Worm (Caenorhabditis elegans) whole organism, L4 larva: ENCODE data around the gene tsen-34.
A peak's percentile ranks its signal among the peaks of the same experiment; 100 is the strongest.

ENCODE experiments used
- Y48G9A.11 ChIP-seq: fragments of 200-800 bp; sonication (Bioruptor generic); IDR thresholded peaks from 2 replicates; pipeline ENCODE4 v1.3.6; 2022; ENCODE audit warnings: missing genetic modification reagents, missing genetic modification characterization, missing compliant biosample characterization
- ZK337.2 ChIP-seq: fragments of 200-800 bp; sonication (Bioruptor generic); IDR thresholded peaks from 2 replicates; pipeline ENCODE4 v1.3.6; 2022; ENCODE audit warnings: missing genetic modification reagents, missing genetic modification characterization, missing compliant biosample characterization
- aha-1 ChIP-seq: fragments of 150-350 bp; peaks from one replicate; lab custom pipeline; 2014; ENCODE audit warnings: missing biosample characterization, missing genetic modification characterization
- aly-2 ChIP-seq: sonication (generic microtip); optimal IDR thresholded peaks from 2 replicates; lab custom pipeline; 2018; ENCODE audit warnings: missing biosample characterization, missing genetic modification characterization
- ama-1 ChIP-seq: fragments of 150-350 bp; optimal IDR thresholded peaks from 2 replicates; lab custom pipeline; 2014; ENCODE audit warnings: inconsistent platforms, mixed read lengths
- arid-1 ChIP-seq: fragments of 200-800 bp; sonication (Bioruptor generic); conservative IDR thresholded peaks from 2 replicates; pipeline ENCODE4 v1.3.6; 2022; ENCODE audit warnings: missing genetic modification reagents, missing genetic modification characterization, missing compliant biosample characterization
- ceh-28 ChIP-seq: fragments of 150-350 bp; optimal IDR thresholded peaks from 2 replicates; lab custom pipeline; 2014; ENCODE audit warnings: missing biosample characterization, missing genetic modification reagents, missing genetic modification characterization
- dmd-6 ChIP-seq: fragments of 200-800 bp; sonication (Bioruptor generic); IDR thresholded peaks from 2 replicates; pipeline ENCODE4 v1.3.6; 2022; ENCODE audit warnings: missing genetic modification reagents, missing genetic modification characterization, missing compliant biosample characterization
- dpl-1 ChIP-seq: fragments of 150-350 bp; optimal IDR thresholded peaks from 2 replicates; lab custom pipeline; 2014; ENCODE audit warnings: missing biosample characterization, missing genetic modification reagents, missing genetic modification characterization
- egl-43 ChIP-seq: fragments of 200-800 bp; sonication (Bioruptor generic); IDR thresholded peaks from 2 replicates; pipeline ENCODE4 v1.3.6; 2022; ENCODE audit warnings: missing genetic modification reagents, missing genetic modification characterization, missing compliant biosample characterization
- fkh-10 ChIP-seq: fragments of 150-350 bp; optimal IDR thresholded peaks from 2 replicates; lab custom pipeline; 2014; ENCODE audit warnings: missing biosample characterization, missing genetic modification reagents, missing genetic modification characterization
- gei-8 ChIP-seq: fragments of 200-800 bp; sonication (Bioruptor generic); optimal IDR thresholded peaks from 2 replicates; lab custom pipeline; 2018; ENCODE audit warnings: mild to moderate bottlenecking, missing genetic modification characterization, missing compliant biosample characterization
- hif-1 ChIP-seq, 2 experiments: sonication (generic microtip); optimal IDR thresholded peaks; 2 replicates each; lab custom pipeline; 2016 to 2017; ENCODE audit warnings: missing compliant biosample characterization in 2 of 2, missing genetic modification characterization in 2 of 2, missing genetic modification reagents in 2 of 2, missing genotype in 2 of 2, mild to moderate bottlenecking in 1 of 2
- lim-7 ChIP-seq: fragments of 200-800 bp; sonication (Bioruptor generic); IDR thresholded peaks from 2 replicates; pipeline ENCODE4 v1.3.6; 2022; ENCODE audit warnings: missing genetic modification characterization, missing compliant biosample characterization
- lin-1 ChIP-seq: fragments of 200-800 bp; sonication (Bioruptor generic); IDR thresholded peaks from 2 replicates; pipeline ENCODE4 v1.3.6; 2022; ENCODE audit warnings: missing genetic modification reagents, missing genetic modification characterization, missing compliant biosample characterization
- lin-13 ChIP-seq: fragments of 150-350 bp; optimal IDR thresholded peaks from 2 replicates; lab custom pipeline; 2014; ENCODE audit warnings: missing biosample characterization, missing genetic modification reagents, missing genetic modification characterization
- lin-15B ChIP-seq: fragments of 150-350 bp; sonication (generic microtip); optimal IDR thresholded peaks from 3 replicates; lab custom pipeline; 2014; ENCODE audit warnings: missing biosample characterization, missing genetic modification characterization
- lin-29 ChIP-seq: fragments of 200-800 bp; sonication (Bioruptor generic); IDR thresholded peaks from 2 replicates; pipeline ENCODE4 v1.3.6; 2022; ENCODE audit warnings: missing genetic modification reagents, missing genetic modification characterization, missing compliant biosample characterization
- lin-38 ChIP-seq: fragments of 200-800 bp; sonication (Bioruptor generic); IDR thresholded peaks from 2 replicates; pipeline ENCODE4 v1.3.6; 2022; ENCODE audit warnings: missing genetic modification reagents, missing genetic modification characterization, missing compliant biosample characterization
- lir-3 ChIP-seq: sonication (generic microtip); optimal IDR thresholded peaks from 2 replicates; lab custom pipeline; 2016; ENCODE audit warnings: mild to moderate bottlenecking, missing genetic modification characterization, missing compliant biosample characterization
- madf-5 ChIP-seq, 2 experiments: fragments of 200-800 bp; sonication (Bioruptor generic); IDR thresholded peaks; 2 replicates each; pipeline ENCODE4 v1.3.6; 2022; ENCODE audit warnings: missing compliant biosample characterization in 2 of 2, missing genetic modification characterization in 2 of 2
- mes-2 ChIP-seq: sonication (generic microtip); optimal IDR thresholded peaks from 2 replicates; lab custom pipeline; 2016; ENCODE audit warnings: missing genotype, mild to moderate bottlenecking, missing genetic modification characterization, missing compliant biosample characterization; ENCODE audit not compliant: poor library complexity, severe bottlenecking
- nhr-11 ChIP-seq: fragments of 150-350 bp; optimal IDR thresholded peaks from 2 replicates; lab custom pipeline; 2014; ENCODE audit warnings: missing biosample characterization, missing genetic modification characterization
- nhr-25 ChIP-seq: sonication (generic microtip); optimal IDR thresholded peaks from 2 replicates; lab custom pipeline; 2017; ENCODE audit warnings: missing genetic modification characterization, mild to moderate bottlenecking, missing compliant biosample characterization, antibody characterized with exemption, moderate library complexity, borderline replicate concordance; ENCODE audit not compliant: insufficient read depth
- nhr-28 ChIP-seq: fragments of 150-350 bp; optimal IDR thresholded peaks from 2 replicates; lab custom pipeline; 2014; ENCODE audit warnings: missing biosample characterization, missing genetic modification characterization
- nhr-48 ChIP-seq: sonication (generic microtip); optimal IDR thresholded peaks from 2 replicates; lab custom pipeline; 2016; ENCODE audit warnings: mild to moderate bottlenecking, missing genetic modification characterization, missing compliant biosample characterization
- nhr-77 ChIP-seq: fragments of 150-350 bp; optimal IDR thresholded peaks from 2 replicates; lab custom pipeline; 2014; ENCODE audit warnings: missing biosample characterization, missing genetic modification characterization
- rbr-2 ChIP-seq: sonication (generic microtip); optimal IDR thresholded peaks from 2 replicates; lab custom pipeline; 2016; ENCODE audit warnings: missing genotype, missing genetic modification characterization, missing compliant biosample characterization
- skn-1 ChIP-seq: fragments of 150-350 bp; optimal IDR thresholded peaks from 2 replicates; lab custom pipeline; 2014; ENCODE audit warnings: missing biosample characterization, missing genetic modification characterization
- snpc-4 ChIP-seq: fragments of 150-350 bp; optimal IDR thresholded peaks from 2 replicates; lab custom pipeline; 2014; ENCODE audit warnings: missing biosample characterization, missing genetic modification characterization
- tra-1 ChIP-seq: fragments of 200-800 bp; sonication (Bioruptor generic); IDR thresholded peaks from 2 replicates; pipeline ENCODE4 v1.3.6; 2022; ENCODE audit warnings: missing genetic modification reagents, missing genetic modification characterization, missing compliant biosample characterization
- unc-130 ChIP-seq: sonication (generic microtip); optimal IDR thresholded peaks from 2 replicates; lab custom pipeline; 2016; ENCODE audit warnings: missing genetic modification reagents, missing genetic modification characterization, missing compliant biosample characterization
- unc-62 ChIP-seq, 3 experiments: fragments of 150-350 bp in 1 of 3; sonication (generic microtip); optimal IDR thresholded peaks in 2 of 3; peaks in 1 of 3; 1 replicate in 1 of 3; 2 replicates in 2 of 3; lab custom pipeline; 2014 to 2017; ENCODE audit warnings: missing biosample characterization in 3 of 3, missing genetic modification characterization in 3 of 3, missing genetic modification reagents in 3 of 3, missing genotype in 1 of 3
- zip-11 ChIP-seq: fragments of 200-800 bp; sonication (Bioruptor generic); IDR thresholded peaks from 2 replicates; pipeline ENCODE4 v1.3.6; 2022; ENCODE audit warnings: missing genetic modification characterization, missing compliant biosample characterization

The tsen-34 gene

DNA sequence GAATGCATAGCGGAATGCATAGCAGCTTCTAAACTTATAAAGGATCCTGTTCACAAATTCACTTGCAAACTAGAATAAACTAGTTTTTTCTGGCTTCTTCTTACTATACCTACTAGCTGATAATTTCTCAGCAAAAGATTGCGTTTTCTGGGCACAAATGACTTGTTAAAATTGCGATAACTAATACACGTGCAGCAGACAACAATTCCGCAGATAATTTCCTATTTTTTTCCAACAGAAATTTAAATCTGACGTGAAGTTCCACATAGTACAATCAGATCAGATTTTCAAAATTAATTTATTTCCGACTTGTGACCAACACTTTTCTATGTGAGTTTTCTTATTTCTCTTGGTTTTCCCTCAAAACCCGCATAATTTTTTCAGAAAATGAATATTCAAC, 13.9 kb upstream of the tsen-34 start, which contains the start of gene scrm-8:
scrm-8 (plus strand) TSS at position 301 of the 400 bp plus-strand sequence.
- TF ChIP-seq lin-29 (GFP tag; lab: Robert Waterston, UW) (no peak), nhr-25 (tag; lab: Kevin White, UChicago) (no peak), skn-1 (tag; lab: Kevin White, UChicago) (no peak), hif-1 (tag; optimal IDR thresholded peaks at IDR 0.05; lab: Kevin White, UChicago) (no peak)

DNA sequence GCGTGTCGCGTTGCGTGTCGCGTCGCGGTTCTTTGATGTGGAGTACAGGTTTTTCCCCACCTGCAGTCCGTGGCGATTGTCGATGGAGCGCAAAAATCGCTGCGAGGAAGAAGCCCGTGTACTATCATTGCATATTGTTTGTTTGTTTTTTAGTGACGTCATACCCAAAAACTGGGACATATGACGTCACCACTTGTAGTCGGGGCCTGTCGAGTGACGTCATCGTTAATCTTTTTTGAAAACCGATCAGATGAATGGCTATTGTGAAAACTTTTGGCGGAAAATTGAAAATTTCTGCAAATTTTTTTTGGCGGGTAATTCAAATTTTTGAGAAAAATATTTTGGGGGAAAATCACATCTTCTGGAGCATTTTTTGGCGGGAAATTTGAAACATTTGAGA, 11.0 kb upstream of the tsen-34 start:
- no peak for TF ChIP-seq madf-5 (GFP tag; IDR thresholded peaks at IDR 0.05; lab: Robert Waterston, UW)
- no peak for TF ChIP-seq snpc-4 (tag; lab: Kevin White, UChicago)
- no peak for TF ChIP-seq aly-2 (tag; lab: Kevin White, UChicago)
- TF ChIP-seq gei-8 (GFP tag; lab: Kevin White, UChicago) = no peak
- TF ChIP-seq dmd-6 = no peak
- no peak for TF ChIP-seq nhr-77
- no peak for TF ChIP-seq hif-1 (tag; optimal IDR thresholded peaks at IDR 0.05; lab: Kevin White, UChicago)
- no peak for TF ChIP-seq lin-15B (tag; lab: Kevin White, UChicago)
- TF ChIP-seq ama-1 (lab: Kevin White, UChicago) = no peak
- TF ChIP-seq nhr-48 (tag; lab: Kevin White, UChicago) = no peak
- no peak for TF ChIP-seq egl-43 (GFP tag; lab: Robert Waterston, UW)
- TF ChIP-seq lin-38 (GFP tag; lab: Robert Waterston, UW) = no peak
- TF ChIP-seq unc-62 (GFP tag; optimal IDR thresholded peaks at IDR 0.05 in 1 of 2; lab: Kevin White, UChicago) = no peak
- TF ChIP-seq unc-62 (tag; optimal IDR thresholded peaks at IDR 0.05; lab: Kevin White, UChicago) = no peak
- TF ChIP-seq, all 104 proteins: peak for 0

DNA sequence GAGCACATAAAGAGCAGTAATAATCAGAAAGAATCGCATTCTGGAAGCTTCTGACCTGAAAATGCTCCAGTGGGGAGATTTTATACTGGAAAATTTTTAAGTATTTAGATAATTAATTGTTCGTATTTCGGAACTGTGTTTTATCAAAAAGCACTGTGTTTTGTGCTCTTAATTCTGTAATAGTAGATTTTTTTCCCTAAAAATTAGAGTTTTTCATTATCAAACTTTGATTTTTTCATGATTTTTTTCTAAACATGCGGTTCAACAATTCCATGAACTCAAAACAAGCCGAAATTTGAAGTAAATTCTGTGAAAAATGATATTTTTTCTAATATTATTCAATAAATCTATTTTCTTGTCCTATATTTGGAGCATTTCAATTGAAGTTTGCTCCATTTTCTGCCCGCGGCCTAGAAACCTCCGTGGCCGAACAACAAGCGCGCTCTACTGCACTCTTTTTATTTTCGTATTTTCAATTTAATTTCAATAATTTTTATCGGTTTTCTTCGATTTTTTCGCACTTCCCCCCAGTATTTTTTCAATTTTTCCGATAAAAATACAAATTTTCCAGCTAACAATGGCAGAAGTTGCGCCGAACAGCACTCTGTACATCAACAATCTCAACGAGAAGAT, 6.6 kb upstream of the tsen-34 start, which contains the start of the genes K08D10.13 and rnp-2:
K08D10.13 (minus strand) TSS at position 51 of the 633 bp plus-strand sequence.
rnp-2 (plus strand) TSS at position 546 of the 633 bp plus-strand sequence.
- TF ChIP-seq lin-1 (GFP tag; lab: Robert Waterston, UW) = no peak
- TF ChIP-seq unc-130 (GFP tag; lab: Kevin White, UChicago) = peak; percentile 29
- TF ChIP-seq arid-1 (GFP tag; lab: Robert Waterston, UW) = no peak
- TF ChIP-seq skn-1 (tag; lab: Kevin White, UChicago) = no peak
- TF ChIP-seq mes-2 (tag; lab: Kevin White, UChicago) = peak; percentile 96
- peak; percentile 9 for TF ChIP-seq nhr-28 (tag; lab: Kevin White, UChicago)
- peak; percentile 92 for TF ChIP-seq lin-38 (GFP tag; lab: Robert Waterston, UW)
- no peak for TF ChIP-seq lir-3
- TF ChIP-seq nhr-25 (tag; lab: Kevin White, UChicago) = no peak
- TF ChIP-seq aha-1 = peak; percentile 43
- TF ChIP-seq nhr-11 (tag; lab: Kevin White, UChicago) = no peak
- TF ChIP-seq hif-1 (tag; optimal IDR thresholded peaks at IDR 0.05; lab: Kevin White, UChicago) = peak in 1 of 2 experiments; percentile 45
- TF ChIP-seq lin-13 (GFP tag; lab: Kevin White, UChicago) = peak; percentile 10
- TF ChIP-seq Y48G9A.11 (GFP tag; lab: Robert Waterston, UW) = no peak; the same call in 1 of the 2 replicates
- TF ChIP-seq rbr-2 (tag; lab: Kevin White, UChicago) = peak; percentile 35
- TF ChIP-seq fkh-10 = no peak
- peak; percentile 63 for TF ChIP-seq dpl-1 (GFP tag; lab: Kevin White, UChicago)
- no peak for TF ChIP-seq zip-11
- TF ChIP-seq ZK337.2 (GFP tag; lab: Robert Waterston, UW) = 0 out of 2 replicates have a peak, but pooled peaks have one; percentile 25
- TF ChIP-seq, all 104 proteins: peak for 10

DNA sequence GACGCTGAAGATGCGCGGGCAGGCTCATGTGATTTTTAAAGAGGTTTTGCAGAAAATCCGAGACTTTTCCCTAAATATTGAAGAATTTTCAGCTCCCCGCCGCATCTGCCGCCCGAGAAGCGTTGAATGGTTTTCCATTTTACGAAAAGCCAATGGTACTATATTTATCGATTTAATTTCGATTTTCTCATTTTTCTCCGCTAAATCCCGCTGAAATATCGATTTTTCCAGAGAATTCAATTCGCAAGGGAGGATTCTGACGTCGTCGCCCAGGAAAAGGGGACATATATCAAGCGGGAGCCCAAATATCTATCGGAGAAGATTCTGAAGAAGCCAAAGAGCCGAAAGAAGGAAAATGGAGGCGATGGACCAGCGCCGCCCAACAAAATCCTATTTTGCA, 6.0 kb upstream of the tsen-34 start:
- TF ChIP-seq lim-7 = 0 out of 2 replicates have a peak, but pooled peaks have one; percentile 28
- TF ChIP-seq ceh-28 (tag; lab: Kevin White, UChicago) = peak; percentile 52
- no peak for TF ChIP-seq tra-1 (GFP tag; lab: Robert Waterston, UW)
